Worm (Caenorhabditis elegans): ENCODE measurements around the gene nlp-57.

DNA sequence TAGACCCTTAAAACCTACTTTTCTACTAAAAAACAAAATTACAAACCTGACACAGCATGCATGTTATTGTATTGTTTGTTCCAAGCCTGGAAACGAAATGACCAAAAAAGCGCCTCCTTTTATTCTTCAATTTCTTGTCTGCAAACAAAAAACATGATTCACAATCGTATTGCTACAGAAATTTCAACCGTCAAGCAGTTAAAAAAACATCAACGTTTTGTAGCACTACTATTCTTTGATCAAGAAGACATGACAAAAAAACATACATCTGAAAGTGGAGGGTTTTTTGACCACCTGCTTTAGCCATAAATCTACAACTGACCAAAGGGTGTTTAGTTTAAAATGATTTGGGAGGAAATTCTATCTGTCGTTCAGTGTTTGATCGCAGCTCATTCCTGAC lies 35.7 kb upstream of the nlp-57 start, which contains the start of gene F38B2.6:
- no peak for TF ChIP-seq lin-35 (GFP tag; optimal IDR thresholded peaks at IDR 0.05)
- no peak for TF ChIP-seq snpc-1.1 (tag; optimal IDR thresholded peaks at IDR 0.05; ENCODE audit: insufficient read depth)
- TF ChIP-seq rec-8 (tag; optimal IDR thresholded peaks at IDR 0.05), result no peak
- no peak for TF ChIP-seq dpl-1 (GFP tag; optimal IDR thresholded peaks at IDR 0.05)
- no peak for TF ChIP-seq egl-44 (GFP tag; IDR thresholded peaks at IDR 0.05)
- TF ChIP-seq B0035.1 (tag; optimal IDR thresholded peaks at IDR 0.05), result no peak
- no peak for TF ChIP-seq ets-4 (GFP tag; optimal IDR thresholded peaks at IDR 0.05)
- no peak for TF ChIP-seq ceh-79 (tag; optimal IDR thresholded peaks at IDR 0.05)
- no peak for TF ChIP-seq let-607 (tag; optimal IDR thresholded peaks at IDR 0.05)
- TF ChIP-seq ztf-6 (GFP tag; IDR thresholded peaks at IDR 0.05), result no peak
- TF ChIP-seq ceh-100 (GFP tag; IDR thresholded peaks at IDR 0.05), result no peak
- TF ChIP-seq let-526 (GFP tag; IDR thresholded peaks at IDR 0.05), result no peak

Data from whole organism, young adult.